Fruit fly (Drosophila melanogaster) S2 (cell line): ENCODE results near the gene blp.

Experiments
- CG8478 ChIP-seq: fragments of >200 bp; optimal IDR thresholded peaks from 2 replicates; lab custom pipeline; 2018
- CTCF ChIP-seq, 2 experiments: fragments of >200 bp; optimal IDR thresholded peaks; 2 replicates each; lab custom pipeline; 2018

dm6 chr3R:15927172-15927571 lies 6.5 kb upstream of the blp start:
- no peak for TF ChIP-seq CG8478 (lab: Kevin White, UChicago)
- TF ChIP-seq CTCF (optimal IDR thresholded peaks at IDR 0.05; lab: Kevin White, UChicago) = no peak
